Fruit fly (Drosophila melanogaster) whole organism, embryonic: Measurements from ENCODE around the gene Gr28a.

Source experiments
- Antp ChIP-seq: fragments of 200-800 bp; sonication (Bioruptor generic); optimal IDR thresholded peaks from 3 replicates; lab custom pipeline; 2016; ENCODE audit warnings: missing biosample characterization, missing genetic modification characterization
- B-H1 ChIP-seq: fragments of 200-800 bp; sonication (Bioruptor generic); IDR thresholded peaks from 3 replicates; pipeline ENCODE4 v1.3.6; 2022; ENCODE audit warnings: missing biosample characterization, missing genetic modification characterization
- CG10431 ChIP-seq: fragments of 200-800 bp; sonication (Bioruptor generic); optimal IDR thresholded peaks from 3 replicates; lab custom pipeline; 2018; ENCODE audit warnings: missing biosample characterization, mild to moderate bottlenecking, missing genetic modification characterization
- CG10654 ChIP-seq: fragments of 200-800 bp; sonication (Bioruptor generic); optimal IDR thresholded peaks from 2 replicates; lab custom pipeline; 2016; ENCODE audit warnings: missing biosample characterization, missing genetic modification characterization
- CG12236 ChIP-seq: fragments of 200-800 bp; sonication (Bioruptor generic); optimal IDR thresholded peaks from 2 replicates; lab custom pipeline; 2016; ENCODE audit warnings: missing biosample characterization, missing genetic modification characterization
- CG13287 ChIP-seq: fragments of 200-800 bp; sonication (Bioruptor generic); IDR thresholded peaks from 2 replicates; pipeline ENCODE4 v1.3.6; 2022; ENCODE audit warnings: missing biosample characterization, missing genetic modification characterization; ENCODE audit not compliant: partially characterized antibody
- CG14050 ChIP-seq: fragments of 200-800 bp; sonication (Bioruptor generic); IDR thresholded peaks from 3 replicates; pipeline ENCODE4 v1.3.6; 2022; ENCODE audit warnings: missing biosample characterization, missing genetic modification characterization
- CG15073 ChIP-seq: fragments of 200-800 bp; sonication (Bioruptor generic); optimal IDR thresholded peaks from 2 replicates; lab custom pipeline; 2016; ENCODE audit warnings: missing biosample characterization, missing genetic modification characterization
- CG1603 ChIP-seq: fragments of 200-800 bp; sonication (Bioruptor generic); optimal IDR thresholded peaks from 2 replicates; lab custom pipeline; 2019; ENCODE audit warnings: missing biosample characterization, mild to moderate bottlenecking, missing genetic modification characterization, moderate library complexity
- CG2199 ChIP-seq: fragments of 200-800 bp; sonication (Bioruptor generic); IDR thresholded peaks from 3 replicates; pipeline ENCODE4 v1.3.6; 2022; ENCODE audit warnings: missing biosample characterization, missing genetic modification characterization
- CG32772 ChIP-seq: fragments of 200-800 bp; sonication (Bioruptor generic); IDR thresholded peaks from 2 replicates; pipeline ENCODE4 v1.3.6; 2022; ENCODE audit warnings: missing biosample characterization, missing genetic modification characterization
- CG3726 ChIP-seq: fragments of 200-800 bp; sonication (Bioruptor generic); IDR thresholded peaks from 3 replicates; pipeline ENCODE4, ENCODE4 v1.3.6; 2022; ENCODE audit warnings: missing biosample characterization, missing genetic modification characterization
- CG3838 ChIP-seq: fragments of 200-800 bp; sonication (Bioruptor generic); optimal IDR thresholded peaks from 3 replicates; lab custom pipeline; 2016; ENCODE audit warnings: missing biosample characterization, missing genetic modification characterization
- CG6683 ChIP-seq: fragments of 200-800 bp; sonication (Bioruptor generic); optimal IDR thresholded peaks from 2 replicates; lab custom pipeline; 2017; ENCODE audit warnings: missing biosample characterization, mild to moderate bottlenecking, missing genetic modification characterization, missing genetic modification reagents
- CG7786 ChIP-seq: fragments of 200-800 bp; sonication (Bioruptor generic); optimal IDR thresholded peaks from 2 replicates; lab custom pipeline; 2016; ENCODE audit warnings: missing biosample characterization, missing genetic modification characterization
- CG8359 ChIP-seq: fragments of 200-800 bp; sonication (Bioruptor generic); optimal IDR thresholded peaks from 2 replicates; lab custom pipeline; 2017; ENCODE audit warnings: missing biosample characterization, mild to moderate bottlenecking, missing genetic modification characterization, borderline replicate concordance
- CG9932 ChIP-seq: fragments of 200-800 bp; sonication (Bioruptor generic); IDR thresholded peaks from 2 replicates; pipeline ENCODE4 v1.3.6; 2022; ENCODE audit warnings: missing biosample characterization, missing genetic modification characterization
- D ChIP-seq, 2 experiments: fragments of 200-800 bp in 1 of 2; fragments of >200 bp in 1 of 2; sonication (Bioruptor generic) in 1 of 2; optimal IDR thresholded peaks; 2 replicates in 1 of 2; 3 replicates in 1 of 2; lab custom pipeline; 2017; ENCODE audit warnings: mild to moderate bottlenecking in 1 of 2, missing biosample characterization in 1 of 2, missing genetic modification characterization in 1 of 2, missing genetic modification reagents in 1 of 2
- Doc3 ChIP-seq: fragments of 200-800 bp; sonication (Bioruptor generic); IDR thresholded peaks from 3 replicates; pipeline ENCODE4 v1.3.6; 2022; ENCODE audit warnings: missing biosample characterization, missing genetic modification characterization; ENCODE audit not compliant: partially characterized antibody
- Ets97D ChIP-seq: fragments of 200-800 bp; sonication (Bioruptor generic); optimal IDR thresholded peaks from 3 replicates; lab custom pipeline; 2016; ENCODE audit warnings: missing biosample characterization, missing genetic modification characterization
- Fer2 ChIP-seq: fragments of 200-800 bp; sonication (Bioruptor generic); optimal IDR thresholded peaks from 2 replicates; lab custom pipeline; 2018; ENCODE audit warnings: missing biosample characterization, mild to moderate bottlenecking, missing genetic modification characterization, moderate library complexity
- HmgD ChIP-seq: fragments of 200-800 bp; sonication (Bioruptor generic); optimal IDR thresholded peaks from 3 replicates; lab custom pipeline; 2016; ENCODE audit warnings: missing biosample characterization, missing genetic modification characterization
- Lhr ChIP-seq: fragments of 200-800 bp; sonication (Bioruptor generic); optimal IDR thresholded peaks from 3 replicates; lab custom pipeline; 2017; ENCODE audit warnings: mild to moderate bottlenecking, missing biosample characterization, missing genetic modification reagents, missing genetic modification characterization
- MESR4 ChIP-seq: fragments of 200-800 bp; sonication (Bioruptor generic); optimal IDR thresholded peaks from 2 replicates; lab custom pipeline; 2018; ENCODE audit warnings: missing biosample characterization, mild to moderate bottlenecking, missing genetic modification characterization, moderate library complexity
- Mad ChIP-seq: fragments of 200-800 bp; sonication (Bioruptor generic); optimal IDR thresholded peaks from 2 replicates; lab custom pipeline; 2016; ENCODE audit warnings: missing biosample characterization, missing genetic modification characterization
- Myb ChIP-seq: fragments of 200-800 bp; sonication (Bioruptor generic); optimal IDR thresholded peaks from 2 replicates; lab custom pipeline; 2016; ENCODE audit warnings: missing biosample characterization, missing genetic modification characterization
- TFAM ChIP-seq: fragments of 200-800 bp; sonication (Bioruptor generic); optimal IDR thresholded peaks from 2 replicates; lab custom pipeline; 2017; ENCODE audit warnings: missing biosample characterization, missing genetic modification characterization, inconsistent platforms
- ap ChIP-seq: fragments of 200-800 bp; sonication (Bioruptor generic); IDR thresholded peaks from 2 replicates; pipeline ENCODE4 v1.3.6; 2022; ENCODE audit warnings: missing biosample characterization, missing genetic modification characterization
- az2 ChIP-seq: fragments of 200-800 bp; sonication (Bioruptor generic); optimal IDR thresholded peaks from 3 replicates; lab custom pipeline; 2016; ENCODE audit warnings: missing biosample characterization, missing genetic modification characterization
- cad ChIP-seq: fragments of >200 bp; optimal IDR thresholded peaks from 2 replicates; lab custom pipeline; 2017; ENCODE audit warnings: missing biosample characterization, missing genetic modification characterization
- cato ChIP-seq: fragments of 200-800 bp; sonication (Bioruptor generic); optimal IDR thresholded peaks from 2 replicates; lab custom pipeline; 2016; ENCODE audit warnings: missing biosample characterization, missing genetic modification characterization, borderline replicate concordance
- cg ChIP-seq: fragments of 200-800 bp; sonication (Bioruptor generic); optimal IDR thresholded peaks from 3 replicates; lab custom pipeline; 2019; ENCODE audit warnings: missing biosample characterization, mild to moderate bottlenecking, missing genetic modification characterization, moderate library complexity
- dan ChIP-seq: fragments of 200-800 bp; sonication (Bioruptor generic); IDR thresholded peaks from 2 replicates; pipeline ENCODE4 v1.3.6; 2022; ENCODE audit warnings: missing biosample characterization, missing genetic modification characterization
- dmrt11E ChIP-seq: fragments of 200-800 bp; sonication (Bioruptor generic); optimal IDR thresholded peaks from 3 replicates; lab custom pipeline; 2018; ENCODE audit warnings: missing biosample characterization, mild to moderate bottlenecking, missing genetic modification characterization, moderate library complexity
- ems ChIP-seq: fragments of 200-800 bp; sonication (Bioruptor generic); optimal IDR thresholded peaks from 3 replicates; lab custom pipeline; 2016; ENCODE audit warnings: missing biosample characterization, missing genetic modification characterization
- exex ChIP-seq: fragments of 200-800 bp; sonication (Bioruptor generic); optimal IDR thresholded peaks from 4 replicates; lab custom pipeline; 2018; ENCODE audit warnings: missing biosample characterization, mild to moderate bottlenecking, missing genetic modification characterization, moderate library complexity
- gsb-n ChIP-seq: fragments of 200-800 bp; sonication (Bioruptor generic); optimal IDR thresholded peaks from 3 replicates; lab custom pipeline; 2018; ENCODE audit warnings: missing biosample characterization, mild to moderate bottlenecking, missing genetic modification characterization
- hkb ChIP-seq, 2 experiments: fragments of 200-800 bp in 1 of 2; fragments of >200 bp in 1 of 2; sonication (Bioruptor generic) in 1 of 2; IDR thresholded peaks in 1 of 2; optimal IDR thresholded peaks in 1 of 2; 2 replicates each; pipeline versions ENCODE4 v1.3.6 to Lab custom; 2017 to 2022; ENCODE audit warnings: missing biosample characterization in 1 of 2, missing genetic modification characterization in 1 of 2
- klu ChIP-seq: fragments of 200-800 bp; sonication (Bioruptor generic); IDR thresholded peaks from 2 replicates; pipeline ENCODE4 v1.3.6; 2022; ENCODE audit warnings: missing biosample characterization, missing genetic modification characterization
- kni ChIP-seq: fragments of 200-800 bp; sonication (Bioruptor generic); optimal IDR thresholded peaks from 3 replicates; lab custom pipeline; 2017; ENCODE audit warnings: mild to moderate bottlenecking, missing biosample characterization, missing genetic modification reagents, missing genetic modification characterization
- nerfin-1 ChIP-seq: fragments of 200-800 bp; sonication (Bioruptor generic); optimal IDR thresholded peaks from 3 replicates; lab custom pipeline; 2019; ENCODE audit warnings: missing biosample characterization, mild to moderate bottlenecking, missing genetic modification characterization, moderate library complexity
- pan ChIP-seq, 4 experiments: fragments of >200 bp in 3 of 4; fragments of 200-800 bp in 1 of 4; sonication (Bioruptor generic) in 1 of 4; optimal IDR thresholded peaks in 3 of 4; IDR thresholded peaks in 1 of 4; 2 replicates each; pipeline versions ENCODE4 v1.3.6 to Lab custom; 2017 to 2022; ENCODE audit warnings: missing biosample characterization in 2 of 4, missing genetic modification characterization in 2 of 4, mixed read lengths in 1 of 4
- sc ChIP-seq, 3 experiments: fragments of >200 bp in 2 of 3; fragments of 200-800 bp in 1 of 3; sonication (Bioruptor generic) in 1 of 3; optimal IDR thresholded peaks; 2 replicates in 2 of 3; 3 replicates in 1 of 3; lab custom pipeline; 2017; ENCODE audit warnings: mild to moderate bottlenecking in 1 of 3, missing biosample characterization in 1 of 3, missing genetic modification characterization in 1 of 3, missing genetic modification reagents in 1 of 3
- sob ChIP-seq: fragments of 200-800 bp; sonication (Bioruptor generic); IDR thresholded peaks from 2 replicates; pipeline ENCODE4 v1.3.6; 2022; ENCODE audit warnings: missing biosample characterization, missing genetic modification characterization
- stwl ChIP-seq: fragments of 200-800 bp; sonication (Bioruptor generic); optimal IDR thresholded peaks from 3 replicates; lab custom pipeline; 2018; ENCODE audit warnings: missing biosample characterization, mild to moderate bottlenecking, missing genetic modification characterization, moderate library complexity
- tna ChIP-seq: fragments of 200-800 bp; sonication (Bioruptor generic); IDR thresholded peaks from 2 replicates; pipeline ENCODE4 v1.3.6; 2022; ENCODE audit warnings: missing biosample characterization, missing genetic modification characterization; ENCODE audit not compliant: partially characterized antibody
- zfh1 ChIP-seq: fragments of 200-800 bp; sonication (Bioruptor generic); IDR thresholded peaks from 3 replicates; pipeline ENCODE4 v1.3.6; 2022; ENCODE audit warnings: missing biosample characterization, missing genetic modification characterization

Gr28a gene

dm6 chr2L:7411947-7412621 lies 41.9 kb downstream of the Gr28a start, which contains the start of gene chm (continued):
- TF ChIP-seq sc (optimal IDR thresholded peaks at IDR 0.05; lab: Kevin White, UChicago) = no peak
- TF ChIP-seq sc (GFP tag; optimal IDR thresholded peaks at IDR 0.05; lab: Kevin White, UChicago) = no peak
- no peak for TF ChIP-seq exex (tag; lab: Kevin White, UChicago)
- TF ChIP-seq CG12236 (GFP tag; lab: Kevin White, UChicago) = no peak
- no peak for TF ChIP-seq D (optimal IDR thresholded peaks at IDR 0.05; lab: Kevin White, UChicago)
- no peak for TF ChIP-seq D (GFP tag; optimal IDR thresholded peaks at IDR 0.05; lab: Kevin White, UChicago)
- no peak for TF ChIP-seq CG14050 (GFP tag; lab: Robert Waterston, UW)
- no peak for TF ChIP-seq hkb (optimal IDR thresholded peaks at IDR 0.05; lab: Kevin White, UChicago)
- TF ChIP-seq hkb (GFP tag; IDR thresholded peaks at IDR 0.05; lab: Robert Waterston, UW) = no peak
- TF ChIP-seq B-H1 (GFP tag; lab: Robert Waterston, UW) = no peak
- TF ChIP-seq CG15073 = no peak
- no peak for TF ChIP-seq ems
- TF ChIP-seq CG13287 (GFP tag; lab: Robert Waterston, UW) = peak; percentile 93
- TF ChIP-seq pan (optimal IDR thresholded peaks at IDR 0.05; lab: Kevin White, UChicago) = no peak
- peak in 1 of 2 experiments; percentile 40 for TF ChIP-seq pan (GFP tag; optimal IDR thresholded peaks at IDR 0.05 in 1 of 2, IDR thresholded peaks at IDR 0.05 in 1 of 2)
- peak; percentile 36; the same call in 1 of the 3 replicates for TF ChIP-seq zfh1 (GFP tag; lab: Robert Waterston, UW)
- TF ChIP-seq cg = no peak
- TF ChIP-seq Fer2 (tag; lab: Kevin White, UChicago) = peak; percentile 9
- 0 out of 2 replicates have a peak, but pooled peaks have one; percentile 9 for TF ChIP-seq ap (GFP tag; lab: Robert Waterston, UW)
- TF ChIP-seq kni (GFP tag; lab: Kevin White, UChicago) = no peak
- no peak for TF ChIP-seq cato (GFP tag; lab: Kevin White, UChicago)
- TF ChIP-seq Doc3 = peak; percentile 91
- peak; percentile 88 for TF ChIP-seq stwl
- no peak for TF ChIP-seq CG2199 (GFP tag; lab: Robert Waterston, UW)
- TF ChIP-seq sob (GFP tag; lab: Robert Waterston, UW) = peak; percentile 54; the same call in 1 of the 2 replicates
- TF ChIP-seq CG9932 (GFP tag; lab: Robert Waterston, UW) = peak; percentile 83
- no peak for TF ChIP-seq CG6683 (GFP tag; lab: Kevin White, UChicago)
- peak; percentile 47 for TF ChIP-seq CG7786 (GFP tag; lab: Kevin White, UChicago)
- TF ChIP-seq TFAM (GFP tag; lab: Kevin White, UChicago) = no peak
- no peak for TF ChIP-seq CG32772 (GFP tag; lab: Robert Waterston, UW)
- peak; percentile 53 for TF ChIP-seq Ets97D (GFP tag; lab: Kevin White, UChicago)
- TF ChIP-seq Lhr (GFP tag; lab: Kevin White, UChicago) = peak; percentile 6
- peak; percentile 66 for TF ChIP-seq nerfin-1 (tag; lab: Kevin White, UChicago)
- peak; percentile 67 for TF ChIP-seq CG1603 (tag; lab: Kevin White, UChicago)
- no peak for TF ChIP-seq dan (GFP tag; lab: Robert Waterston, UW)
- no peak for TF ChIP-seq gsb-n (tag; lab: Kevin White, UChicago)
- peak; percentile 32 for TF ChIP-seq Myb (GFP tag; lab: Kevin White, UChicago)
- TF ChIP-seq CG3726 (GFP tag; lab: Robert Waterston, UW) = no peak
- TF ChIP-seq cad (GFP tag; lab: Kevin White, UChicago) = no peak
- no peak for TF ChIP-seq az2
- TF ChIP-seq MESR4 (GFP tag; lab: Kevin White, UChicago) = peak; percentile 65
- TF ChIP-seq CG10654 = no peak
- no peak for TF ChIP-seq Antp (GFP tag; lab: Kevin White, UChicago)
- TF ChIP-seq CG3838 (GFP tag; lab: Kevin White, UChicago) = no peak
- no peak for TF ChIP-seq klu
- TF ChIP-seq tna = peak; percentile 64
- TF ChIP-seq CG8359 (GFP tag; lab: Kevin White, UChicago) = no peak
- TF ChIP-seq HmgD = peak; percentile 47
- no peak for TF ChIP-seq dmrt11E (tag; lab: Kevin White, UChicago)
- peak; percentile 6 for TF ChIP-seq Mad
- TF ChIP-seq CG10431 (GFP tag; lab: Kevin White, UChicago) = no peak
